Fruit fly (Drosophila melanogaster): ENCODE data around the gene Ubc2.

Ubc2 gene

DNA sequence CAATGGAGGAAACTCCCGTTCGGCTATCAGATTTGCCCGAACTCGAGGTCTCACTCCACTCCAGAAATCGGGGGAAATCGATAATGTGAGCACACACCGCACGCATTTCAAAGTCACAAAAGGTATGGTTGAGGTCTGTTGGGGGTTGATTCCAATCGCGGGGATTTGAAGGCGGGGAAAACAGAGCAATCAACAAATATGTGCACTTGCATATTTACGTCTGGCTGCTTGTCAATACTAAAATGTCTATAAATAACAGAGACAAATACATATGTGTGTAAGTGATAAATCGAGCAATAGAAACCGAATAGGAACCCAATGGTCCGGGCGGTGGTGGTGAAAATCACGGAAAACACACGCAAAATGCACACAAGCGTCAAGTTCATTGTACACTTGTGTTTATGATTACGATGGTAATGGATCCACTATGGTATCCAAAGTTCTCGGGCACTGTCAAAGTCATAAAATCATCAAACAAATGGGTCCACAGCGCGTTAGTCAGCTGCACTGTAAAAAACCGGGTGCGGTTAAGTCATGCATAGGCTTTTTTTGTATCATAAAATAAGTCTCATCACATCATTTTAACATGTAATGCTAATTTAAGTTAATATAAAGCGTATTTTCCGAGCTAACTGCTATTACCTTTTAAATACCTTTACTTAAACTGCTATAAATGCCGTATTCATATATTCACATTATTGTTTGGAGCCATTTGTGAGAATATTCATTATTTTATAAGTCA is 15.8 kb downstream of the Ubc2 start (continued):
- TF ChIP-seq B-H2 (GFP tag; optimal IDR thresholded peaks at IDR 0.05) = peak; percentile 3
- TF ChIP-seq Bgb (GFP tag; IDR thresholded peaks at IDR 0.05; ENCODE audit: partially characterized antibody) = no peak
- peak; percentile 74 for TF ChIP-seq CG5180 (GFP tag; optimal IDR thresholded peaks at IDR 0.05)
- no peak for TF ChIP-seq CG11560 (tag; IDR thresholded peaks at IDR 0.05)
- no peak for TF ChIP-seq pan (optimal IDR thresholded peaks at IDR 0.05)
- peak in 1 of 2 experiments; percentile 85 for TF ChIP-seq pan (GFP tag; optimal IDR thresholded peaks at IDR 0.05 in 1 of 2, IDR thresholded peaks at IDR 0.05 in 1 of 2)
- peak; percentile 63 for TF ChIP-seq CG32772 (GFP tag; IDR thresholded peaks at IDR 0.05)
- peak; percentile 81 for TF ChIP-seq CG17612 (GFP tag; IDR thresholded peaks at IDR 0.05)
- peak; percentile 95 for TF ChIP-seq CG14710 (tag; optimal IDR thresholded peaks at IDR 0.05)
- TF ChIP-seq dysf (GFP tag; IDR thresholded peaks at IDR 0.05) = peak; percentile 62; the same call in 2 of the 3 replicates
- peak; percentile 37 for TF ChIP-seq CG31388 (GFP tag; optimal IDR thresholded peaks at IDR 0.05)
- peak; percentile 18 for TF ChIP-seq gfzf (GFP tag; optimal IDR thresholded peaks at IDR 0.05)
- no peak for TF ChIP-seq Dfd (GFP tag; optimal IDR thresholded peaks at IDR 0.05)
- 0 out of 2 replicates have a peak, but pooled peaks have one; percentile 33 for TF ChIP-seq CG4404 (GFP tag; IDR thresholded peaks at IDR 0.05)
- TF ChIP-seq danr (GFP tag; IDR thresholded peaks at IDR 0.05) = peak; percentile 54
- peak; percentile 82 for TF ChIP-seq CG13424 (tag; optimal IDR thresholded peaks at IDR 0.05)
- TF ChIP-seq lbe (GFP tag; optimal IDR thresholded peaks at IDR 0.05) = no peak
- no peak for TF ChIP-seq CG16779 (GFP tag; IDR thresholded peaks at IDR 0.05)
- TF ChIP-seq CG3726 (GFP tag; IDR thresholded peaks at IDR 0.05) = peak; percentile 72; the same call in 1 of the 3 replicates
- TF ChIP-seq ewg (GFP tag; optimal IDR thresholded peaks at IDR 0.05) = peak; percentile 84
- no peak for TF ChIP-seq CG6791 (GFP tag; IDR thresholded peaks at IDR 0.05; ENCODE audit: partially characterized antibody)
- TF ChIP-seq klu (GFP tag; IDR thresholded peaks at IDR 0.05) = no peak; the same call in 1 of the 2 replicates
- peak; percentile 88 for TF ChIP-seq bcd (GFP tag; optimal IDR thresholded peaks at IDR 0.05)
- no peak for TF ChIP-seq CG7963 (GFP tag; IDR thresholded peaks at IDR 0.05; ENCODE audit: partially characterized antibody)
- TF ChIP-seq chm (GFP tag; IDR thresholded peaks at IDR 0.05) = peak; percentile 92; the same call in 1 of the 2 replicates
- peak; percentile 86 for TF ChIP-seq CG10462 (GFP tag; optimal IDR thresholded peaks at IDR 0.05)
- peak; percentile 64 for TF ChIP-seq grau (tag; optimal IDR thresholded peaks at IDR 0.05)
- peak; percentile 94 for TF ChIP-seq CG8944 (GFP tag; optimal IDR thresholded peaks at IDR 0.05)
- TF ChIP-seq BtbVII (GFP tag; optimal IDR thresholded peaks at IDR 0.05) = peak; percentile 83
- peak; percentile 86 for TF ChIP-seq CG18262 (tag; optimal IDR thresholded peaks at IDR 0.05)
- peak; percentile 79 for TF ChIP-seq Mrtf (GFP tag; IDR thresholded peaks at IDR 0.05)
- TF ChIP-seq CG30020 (tag; optimal IDR thresholded peaks at IDR 0.05) = peak; percentile 51
- TF ChIP-seq nau (GFP tag; optimal IDR thresholded peaks at IDR 0.05) = peak; percentile 90
- peak; percentile 55 for TF ChIP-seq pho (GFP tag; optimal IDR thresholded peaks at IDR 0.05)
- TF ChIP-seq Xbp1 (GFP tag; optimal IDR thresholded peaks at IDR 0.05) = peak; percentile 32
- no peak for TF ChIP-seq pzg (GFP tag; optimal IDR thresholded peaks at IDR 0.05)
- no peak for TF ChIP-seq HLH4C (GFP tag; IDR thresholded peaks at IDR 0.05; ENCODE audit: partially characterized antibody)
- no peak for TF ChIP-seq lov (optimal IDR thresholded peaks at IDR 0.05)
- peak; percentile 96 for TF ChIP-seq lov (GFP tag; IDR thresholded peaks at IDR 0.05)
- peak; percentile 60 for TF ChIP-seq exex (tag; optimal IDR thresholded peaks at IDR 0.05)
- TF ChIP-seq schlank (tag; optimal IDR thresholded peaks at IDR 0.05) = peak; percentile 67
- peak; percentile 95 for TF ChIP-seq ac (GFP tag; optimal IDR thresholded peaks at IDR 0.05)
- peak; percentile 92 for TF ChIP-seq CG12104 (GFP tag; optimal IDR thresholded peaks at IDR 0.05)
- TF ChIP-seq wdn (GFP tag; IDR thresholded peaks at IDR 0.05) = peak; percentile 15; the same call in 1 of the 2 replicates
- TF ChIP-seq CG17568 (GFP tag; optimal IDR thresholded peaks at IDR 0.05) = peak; percentile 87
- peak; percentile 75 for TF ChIP-seq D19A (tag; optimal IDR thresholded peaks at IDR 0.05)
- TF ChIP-seq cato (GFP tag; optimal IDR thresholded peaks at IDR 0.05; ENCODE audit: borderline replicate concordance) = peak; percentile 83
- TF ChIP-seq CG3281 (GFP tag; optimal IDR thresholded peaks at IDR 0.05) = peak; percentile 59
- TF ChIP-seq Elba2 (GFP tag; optimal IDR thresholded peaks at IDR 0.05) = no peak

All from whole organism, embryonic.